Fruit fly (Drosophila melanogaster) whole organism, embryonic: Measurements from ENCODE around the gene Polr2I.
A peak's percentile ranks its signal among the peaks of the same experiment; 100 is the strongest.

ENCODE experiments used
- Ada2b ChIP-seq: fragments of 200-800 bp; sonication (Bioruptor generic); IDR thresholded peaks from 2 replicates; pipeline ENCODE4 v1.3.6; 2022; ENCODE audit warnings: missing biosample characterization, missing genetic modification characterization
- Asciz ChIP-seq: fragments of 200-800 bp; sonication (Bioruptor generic); optimal IDR thresholded peaks from 2 replicates; lab custom pipeline; 2017; ENCODE audit warnings: missing biosample characterization, mild to moderate bottlenecking, missing genetic modification characterization, missing genetic modification reagents
- B-H1 ChIP-seq: fragments of 200-800 bp; sonication (Bioruptor generic); IDR thresholded peaks from 3 replicates; pipeline ENCODE4 v1.3.6; 2022; ENCODE audit warnings: missing biosample characterization, missing genetic modification characterization
- CG10366 ChIP-seq: fragments of 200-800 bp; sonication (Bioruptor generic); IDR thresholded peaks from 2 replicates; pipeline ENCODE4 v1.3.6; 2022; ENCODE audit warnings: missing biosample characterization, missing genetic modification characterization
- CG15514 ChIP-seq: fragments of 200-800 bp; sonication (Bioruptor generic); optimal IDR thresholded peaks from 3 replicates; lab custom pipeline; 2017; ENCODE audit warnings: missing biosample characterization, missing genetic modification characterization, mild to moderate bottlenecking, moderate library complexity, missing genetic modification reagents
- CG1602 ChIP-seq: fragments of 200-800 bp; sonication (Bioruptor generic); optimal IDR thresholded peaks from 3 replicates; lab custom pipeline; 2016; ENCODE audit warnings: missing biosample characterization, missing genetic modification characterization
- CG16815 ChIP-seq: fragments of 200-800 bp; sonication (Bioruptor generic); optimal IDR thresholded peaks from 3 replicates; lab custom pipeline; 2017; ENCODE audit warnings: missing biosample characterization, mild to moderate bottlenecking, missing genetic modification characterization
- CG18476 ChIP-seq: fragments of 200-800 bp; sonication (Bioruptor generic); optimal IDR thresholded peaks from 2 replicates; lab custom pipeline; 2016; ENCODE audit warnings: missing biosample characterization, mild to moderate bottlenecking, missing genetic modification characterization
- CG18764 ChIP-seq: fragments of 200-800 bp; sonication (Bioruptor generic); optimal IDR thresholded peaks from 3 replicates; lab custom pipeline; 2016; ENCODE audit warnings: missing biosample characterization, missing genetic modification characterization
- CG2875 ChIP-seq: fragments of 200-800 bp; sonication (Bioruptor generic); optimal IDR thresholded peaks from 2 replicates; lab custom pipeline; 2017; ENCODE audit warnings: missing biosample characterization, mild to moderate bottlenecking, missing genetic modification characterization, missing genetic modification reagents
- CG34422 ChIP-seq: fragments of 200-800 bp; sonication (Bioruptor generic); IDR thresholded peaks from 3 replicates; pipeline ENCODE4 v1.3.6; 2022; ENCODE audit warnings: missing biosample characterization, missing genetic modification characterization
- CG4854 ChIP-seq: fragments of 200-800 bp; sonication (Bioruptor generic); optimal IDR thresholded peaks from 2 replicates; lab custom pipeline; 2016; ENCODE audit warnings: missing biosample characterization, missing genetic modification characterization, inconsistent platforms
- CG5180 ChIP-seq: fragments of 200-800 bp; sonication (Bioruptor generic); optimal IDR thresholded peaks from 3 replicates; lab custom pipeline; 2017; ENCODE audit warnings: missing biosample characterization, missing genetic modification characterization, mild to moderate bottlenecking, moderate library complexity, missing genetic modification reagents
- CG6254 ChIP-seq: fragments of 200-800 bp; sonication (Bioruptor generic); optimal IDR thresholded peaks from 3 replicates; lab custom pipeline; 2017; ENCODE audit warnings: mild to moderate bottlenecking, missing biosample characterization, missing genetic modification reagents, missing genetic modification characterization
- CG7556 ChIP-seq: fragments of 200-800 bp; sonication (Bioruptor generic); optimal IDR thresholded peaks from 2 replicates; lab custom pipeline; 2017; ENCODE audit warnings: missing biosample characterization, mild to moderate bottlenecking, missing genetic modification characterization
- CG7928 ChIP-seq: fragments of 200-800 bp; sonication (Bioruptor generic); optimal IDR thresholded peaks from 2 replicates; lab custom pipeline; 2017; ENCODE audit warnings: missing biosample characterization, mild to moderate bottlenecking, missing genetic modification characterization
- CG8281 ChIP-seq: fragments of 200-800 bp; sonication (Bioruptor generic); optimal IDR thresholded peaks from 2 replicates; lab custom pipeline; 2018; ENCODE audit warnings: missing biosample characterization, mild to moderate bottlenecking, missing genetic modification characterization, moderate library complexity
- CG8388 ChIP-seq: fragments of 200-800 bp; sonication (Bioruptor generic); optimal IDR thresholded peaks from 2 replicates; lab custom pipeline; 2019; ENCODE audit warnings: missing biosample characterization, mild to moderate bottlenecking, missing genetic modification characterization, moderate library complexity
- CG9727 ChIP-seq: fragments of 200-800 bp; sonication (Bioruptor generic); optimal IDR thresholded peaks from 3 replicates; lab custom pipeline; 2017; ENCODE audit warnings: missing biosample characterization, mild to moderate bottlenecking, missing genetic modification characterization
- CG9876 ChIP-seq: fragments of 200-800 bp; sonication (Bioruptor generic); optimal IDR thresholded peaks from 2 replicates; lab custom pipeline; 2016; ENCODE audit warnings: missing biosample characterization, missing genetic modification characterization
- Dad ChIP-seq: fragments of 200-800 bp; sonication (Bioruptor generic); optimal IDR thresholded peaks from 3 replicates; lab custom pipeline; 2016; ENCODE audit warnings: missing biosample characterization, missing genetic modification characterization
- Dfd ChIP-seq, 2 experiments: fragments of >200 bp; optimal IDR thresholded peaks; 2 replicates each; lab custom pipeline; 2017; ENCODE audit warnings: missing biosample characterization in 2 of 2, missing genetic modification characterization in 2 of 2
- H15 ChIP-seq: fragments of 200-800 bp; sonication (Bioruptor generic); IDR thresholded peaks from 3 replicates; pipeline ENCODE4 v1.3.6; 2022; ENCODE audit warnings: missing biosample characterization, missing genetic modification characterization
- HmgZ ChIP-seq: fragments of 200-800 bp; sonication (Bioruptor generic); optimal IDR thresholded peaks from 2 replicates; lab custom pipeline; 2018; ENCODE audit warnings: missing biosample characterization, mild to moderate bottlenecking, missing genetic modification characterization
- Hr51 ChIP-seq, 2 experiments: fragments of 200-800 bp; sonication (Bioruptor generic); optimal IDR thresholded peaks; 2 replicates in 1 of 2; 3 replicates in 1 of 2; lab custom pipeline; 2016 to 2018; ENCODE audit warnings: missing biosample characterization in 2 of 2, missing genetic modification characterization in 2 of 2, mild to moderate bottlenecking in 1 of 2, moderate library complexity in 1 of 2
- Hr78 ChIP-seq, 2 experiments: fragments of 200-800 bp in 1 of 2; fragments of >200 bp in 1 of 2; sonication (Bioruptor generic) in 1 of 2; optimal IDR thresholded peaks; 2 replicates each; lab custom pipeline; 2017 to 2019; ENCODE audit warnings: missing biosample characterization in 2 of 2, missing genetic modification characterization in 2 of 2, mild to moderate bottlenecking in 1 of 2, moderate library complexity in 1 of 2
- Lim3 ChIP-seq: fragments of 200-800 bp; sonication (Bioruptor generic); IDR thresholded peaks from 2 replicates; pipeline ENCODE4 v1.3.6; 2022; ENCODE audit warnings: missing biosample characterization, missing genetic modification characterization
- Med ChIP-seq: fragments of 200-800 bp; sonication (Bioruptor generic); peaks from one replicate; lab custom pipeline; 2016; ENCODE audit warnings: missing biosample characterization, missing genetic modification characterization, mild to moderate bottlenecking, inconsistent platforms, moderate library complexity
- Oli ChIP-seq: fragments of 200-800 bp; sonication (Bioruptor generic); optimal IDR thresholded peaks from 2 replicates; lab custom pipeline; 2018; ENCODE audit warnings: missing biosample characterization, mild to moderate bottlenecking, missing genetic modification characterization, moderate library complexity
- Rfx ChIP-seq: fragments of 200-800 bp; sonication (Bioruptor generic); IDR thresholded peaks from 2 replicates; pipeline ENCODE4 v1.3.6; 2022; ENCODE audit warnings: missing biosample characterization, missing genetic modification characterization
- Side ChIP-seq: fragments of 200-800 bp; sonication (Bioruptor generic); optimal IDR thresholded peaks from 2 replicates; lab custom pipeline; 2016; ENCODE audit warnings: missing biosample characterization, missing genetic modification characterization
- Spps ChIP-seq: fragments of 200-800 bp; sonication (Bioruptor generic); optimal IDR thresholded peaks from 2 replicates; lab custom pipeline; 2018; ENCODE audit warnings: missing biosample characterization, mild to moderate bottlenecking, missing genetic modification characterization
- bcd ChIP-seq: fragments of 200-800 bp; sonication (Bioruptor generic); optimal IDR thresholded peaks from 2 replicates; lab custom pipeline; 2017; ENCODE audit warnings: missing biosample characterization, mild to moderate bottlenecking, missing genetic modification characterization
- cad ChIP-seq: fragments of >200 bp; optimal IDR thresholded peaks from 2 replicates; lab custom pipeline; 2017; ENCODE audit warnings: missing biosample characterization, missing genetic modification characterization
- corto ChIP-seq: fragments of 200-800 bp; sonication (Bioruptor generic); optimal IDR thresholded peaks from 2 replicates; lab custom pipeline; 2016; ENCODE audit warnings: missing biosample characterization, mild to moderate bottlenecking, missing genetic modification characterization, moderate library complexity
- dan ChIP-seq: fragments of 200-800 bp; sonication (Bioruptor generic); IDR thresholded peaks from 2 replicates; pipeline ENCODE4 v1.3.6; 2022; ENCODE audit warnings: missing biosample characterization, missing genetic modification characterization
- dpn ChIP-seq, 2 experiments: fragments of 200-800 bp; sonication (Bioruptor generic); optimal IDR thresholded peaks; 3 replicates each; lab custom pipeline; 2016; ENCODE audit warnings: missing biosample characterization in 2 of 2, missing genetic modification characterization in 2 of 2
- fd102C ChIP-seq: fragments of 200-800 bp; sonication (Bioruptor generic); optimal IDR thresholded peaks from 2 replicates; lab custom pipeline; 2018; ENCODE audit warnings: missing biosample characterization, mild to moderate bottlenecking, missing genetic modification characterization, moderate library complexity
- ftz-f1 ChIP-seq: fragments of 200-800 bp; sonication (Bioruptor generic); optimal IDR thresholded peaks from 2 replicates; lab custom pipeline; 2016; ENCODE audit warnings: missing biosample characterization, missing genetic modification characterization
- gce ChIP-seq: fragments of 200-800 bp; sonication (Bioruptor generic); IDR thresholded peaks from 3 replicates; pipeline ENCODE4 v1.3.6; 2022; ENCODE audit warnings: missing biosample characterization, missing genetic modification characterization
- lola ChIP-seq, 3 experiments: fragments of >200 bp in 2 of 3; fragments of 200-800 bp in 1 of 3; sonication (Bioruptor generic) in 1 of 3; optimal IDR thresholded peaks; 2 replicates each; lab custom pipeline; 2017 to 2019; ENCODE audit warnings: missing biosample characterization in 3 of 3, missing genetic modification characterization in 3 of 3, mild to moderate bottlenecking in 1 of 3, moderate library complexity in 1 of 3
- slbo ChIP-seq: fragments of 200-800 bp; sonication (Bioruptor generic); IDR thresholded peaks from 2 replicates; pipeline ENCODE4 v1.3.6; 2022; ENCODE audit warnings: missing biosample characterization, missing genetic modification characterization
- ssp ChIP-seq: fragments of 200-800 bp; sonication (Bioruptor generic); IDR thresholded peaks from 2 replicates; pipeline ENCODE4 v1.3.6; 2022; ENCODE audit warnings: missing biosample characterization, missing genetic modification characterization
- tin ChIP-seq: fragments of 200-800 bp; sonication (Bioruptor generic); optimal IDR thresholded peaks from 3 replicates; lab custom pipeline; 2016; ENCODE audit warnings: missing biosample characterization, missing genetic modification characterization
- tio ChIP-seq: fragments of 200-800 bp; sonication (Bioruptor generic); optimal IDR thresholded peaks from 2 replicates; lab custom pipeline; 2017; ENCODE audit warnings: missing biosample characterization, missing genetic modification characterization, inconsistent platforms
- zfh1 ChIP-seq: fragments of 200-800 bp; sonication (Bioruptor generic); IDR thresholded peaks from 3 replicates; pipeline ENCODE4 v1.3.6; 2022; ENCODE audit warnings: missing biosample characterization, missing genetic modification characterization

Gene Polr2I

dm6 chr3R:14344767-14345166, 35.9 kb downstream of the Polr2I start:
- TF ChIP-seq zfh1 (GFP tag; lab: Robert Waterston, UW) = no peak
- TF ChIP-seq Dfd (GFP tag; optimal IDR thresholded peaks at IDR 0.05; lab: Kevin White, UChicago) = peak in 1 of 2 experiments; percentile 52
- TF ChIP-seq CG10366 (GFP tag; lab: Robert Waterston, UW) = no peak
- 0 out of 3 replicates have a peak, but pooled peaks have one; percentile 12 for TF ChIP-seq H15 (GFP tag; lab: Robert Waterston, UW)
- no peak for TF ChIP-seq CG4854 (GFP tag; lab: Kevin White, UChicago)

- TF ChIP-seq bcd (GFP tag; lab: Kevin White, UChicago) (peak; percentile 69), CG9727 (peak; percentile 65), CG15514 (GFP tag; lab: Kevin White, UChicago) (peak; percentile 54), CG7928 (no peak), Oli (tag; lab: Kevin White, UChicago) (peak; percentile 68), Ada2b (GFP tag; lab: Robert Waterston, UW) (peak; percentile 27; the same call in 1 of the 2 replicates), CG9876 (GFP tag; lab: Kevin White, UChicago) (no peak), Hr51 (GFP tag; optimal IDR thresholded peaks at IDR 0.05; lab: Kevin White, UChicago) (peak in 1 of 2 experiments; percentile 77), dan (GFP tag; lab: Robert Waterston, UW) (no peak), CG7556 (peak; percentile 84), B-H1 (GFP tag; lab: Robert Waterston, UW) (no peak), tin (GFP tag; lab: Kevin White, UChicago) (peak; percentile 48), CG1602 (GFP tag; lab: Kevin White, UChicago) (peak; percentile 26), fd102C (GFP tag; lab: Kevin White, UChicago) (no peak), CG34422 (0 out of 3 replicates have a peak, but pooled peaks have one; percentile 26), Hr78 (GFP tag; optimal IDR thresholded peaks at IDR 0.05; lab: Kevin White, UChicago) (peak in 1 of 2 experiments; percentile 9), CG8388 (GFP tag; lab: Kevin White, UChicago) (peak; percentile 34), CG6254 (GFP tag; lab: Kevin White, UChicago) (peak; percentile 38), cad (GFP tag; lab: Kevin White, UChicago) (peak; percentile 57), corto (no peak), Med (GFP tag; lab: Kevin White, UChicago) (peak; percentile 80), ssp (no peak), CG2875 (GFP tag; lab: Kevin White, UChicago) (peak; percentile 34), CG16815 (GFP tag; lab: Kevin White, UChicago) (peak; percentile 32), gce (GFP tag; lab: Robert Waterston, UW) (no peak), lola (GFP tag; optimal IDR thresholded peaks at IDR 0.05; lab: Kevin White, UChicago) (peak in 1 of 3 experiments; percentile 14), CG8281 (tag; lab: Kevin White, UChicago) (peak; percentile 8), Dad (no peak), tio (GFP tag; lab: Kevin White, UChicago) (peak; percentile 66), Asciz (peak; percentile 59), HmgZ (peak; percentile 15), Lim3 (GFP tag; lab: Robert Waterston, UW) (no peak), Rfx (GFP tag; lab: Robert Waterston, UW) (peak; percentile 34; the same call in 1 of the 2 replicates), CG5180 (GFP tag; lab: Kevin White, UChicago) (no peak), CG18764 (GFP tag; lab: Kevin White, UChicago) (peak; percentile 4), Side (GFP tag; lab: Kevin White, UChicago) (no peak), CG18476 (peak; percentile 57), slbo (peak; percentile 63), ftz-f1 (GFP tag; lab: Kevin White, UChicago) (no peak), Spps (no peak), dpn (GFP tag; optimal IDR thresholded peaks at IDR 0.05; lab: Kevin White, UChicago) (peak; percentile 22 to 34)
These were observed 38.2 kb downstream of the Polr2I start for dm6 chr3R:14346838-14347745.
